Worm (Caenorhabditis elegans) whole organism, L1 larva: Measurements from ENCODE around the gene lgc-39.

Experiments
- C04F5.9 ChIP-seq: sonication (generic microtip); optimal IDR thresholded peaks from 2 replicates; lab custom pipeline; 2016; ENCODE audit warnings: missing genetic modification characterization, missing compliant biosample characterization
- C16A3.4 ChIP-seq: fragments of 150-350 bp; optimal IDR thresholded peaks from 2 replicates; lab custom pipeline; 2014; ENCODE audit warnings: missing biosample characterization, missing genetic modification characterization
- C34B4.2 ChIP-seq: sonication (generic microtip); optimal IDR thresholded peaks from 2 replicates; lab custom pipeline; 2017; ENCODE audit warnings: mild to moderate bottlenecking, missing genetic modification characterization, missing compliant biosample characterization
- F16B12.6 ChIP-seq: fragments of 150-350 bp; optimal IDR thresholded peaks from 2 replicates; lab custom pipeline; 2014; ENCODE audit warnings: missing biosample characterization, missing genetic modification characterization
- Y116A8C.19 ChIP-seq: sonication (generic microtip); optimal IDR thresholded peaks from 2 replicates; lab custom pipeline; 2016; ENCODE audit warnings: missing compliant biosample characterization, missing genetic modification characterization, borderline replicate concordance
- aha-1 ChIP-seq: fragments of 150-350 bp; optimal IDR thresholded peaks from 2 replicates; lab custom pipeline; 2014; ENCODE audit warnings: missing biosample characterization, missing genetic modification characterization
- aly-2 ChIP-seq: fragments of 150-350 bp; optimal IDR thresholded peaks from 2 replicates; lab custom pipeline; 2014; ENCODE audit warnings: missing biosample characterization, missing genetic modification characterization
- blmp-1 ChIP-seq: fragments of 150-350 bp; optimal IDR thresholded peaks from 2 replicates; lab custom pipeline; 2014; ENCODE audit warnings: missing biosample characterization, missing genetic modification characterization
- ceh-8 ChIP-seq: fragments of 200-800 bp; sonication (Bioruptor generic); optimal IDR thresholded peaks from 2 replicates; lab custom pipeline; 2018; ENCODE audit warnings: mild to moderate bottlenecking, missing genetic modification characterization, moderate library complexity, missing compliant biosample characterization
- ceh-88 ChIP-seq: fragments of 200-800 bp; sonication (Bioruptor generic); IDR thresholded peaks from 2 replicates; pipeline ENCODE4 v1.3.6; 2022; ENCODE audit warnings: missing genetic modification characterization, missing compliant biosample characterization
- efl-1 ChIP-seq, 4 experiments: fragments of 150-350 bp; optimal IDR thresholded peaks in 3 of 4; peaks in 1 of 4; 1 replicate in 1 of 4; 2 replicates in 3 of 4; lab custom pipeline; 2014; ENCODE audit warnings: missing biosample characterization in 2 of 4, missing genetic modification characterization in 2 of 4, missing genetic modification reagents in 2 of 4
- egl-13 ChIP-seq: sonication (generic microtip); optimal IDR thresholded peaks from 2 replicates; lab custom pipeline; 2016; ENCODE audit warnings: missing genotype, missing genetic modification reagents, missing genetic modification characterization, missing compliant biosample characterization
- egl-27 ChIP-seq, 2 experiments: fragments of 150-350 bp in 1 of 2; sonication (generic microtip); optimal IDR thresholded peaks; 3 replicates each; lab custom pipeline; 2017 to 2018; ENCODE audit warnings: missing biosample characterization in 2 of 2, missing genetic modification characterization in 2 of 2, missing genetic modification reagents in 2 of 2
- elt-2 ChIP-seq: sonication (generic microtip); optimal IDR thresholded peaks from 2 replicates; lab custom pipeline; 2016; ENCODE audit warnings: missing genetic modification characterization, mild to moderate bottlenecking, inconsistent platforms, missing compliant biosample characterization, missing genetic modification reagents
- ets-5 ChIP-seq: fragments of 200-800 bp; sonication (Bioruptor generic); IDR thresholded peaks from 2 replicates; pipeline ENCODE4 v1.3.6; 2022; ENCODE audit warnings: missing genetic modification characterization, missing compliant biosample characterization
- fkh-10 ChIP-seq: sonication (generic microtip); optimal IDR thresholded peaks from 2 replicates; lab custom pipeline; 2017; ENCODE audit warnings: missing biosample characterization, missing genetic modification reagents, missing genetic modification characterization
- fkh-4 ChIP-seq: sonication (generic microtip); optimal IDR thresholded peaks from 2 replicates; lab custom pipeline; 2016; ENCODE audit warnings: missing compliant biosample characterization, missing genetic modification characterization, borderline replicate concordance
- fkh-8 ChIP-seq: sonication (generic microtip); optimal IDR thresholded peaks from 2 replicates; lab custom pipeline; 2016; ENCODE audit warnings: mild to moderate bottlenecking, missing genetic modification characterization, missing compliant biosample characterization
- fos-1 ChIP-seq: fragments of 150-350 bp; optimal IDR thresholded peaks from 2 replicates; lab custom pipeline; 2014; ENCODE audit warnings: missing biosample characterization, missing genetic modification characterization
- grh-1 ChIP-seq: fragments of 200-800 bp; sonication (Bioruptor generic); IDR thresholded peaks from 2 replicates; pipeline ENCODE4 v1.3.6; 2022; ENCODE audit warnings: missing genetic modification reagents, missing genetic modification characterization, missing compliant biosample characterization
- hlh-17 ChIP-seq: fragments of 200-800 bp; sonication (Bioruptor generic); optimal IDR thresholded peaks from 2 replicates; lab custom pipeline; 2018; ENCODE audit warnings: missing genetic modification characterization, mild to moderate bottlenecking, missing compliant biosample characterization, moderate library complexity, borderline replicate concordance
- hlh-4 ChIP-seq: sonication (generic microtip); optimal IDR thresholded peaks from 2 replicates; lab custom pipeline; 2016; ENCODE audit warnings: mild to moderate bottlenecking, missing genetic modification characterization, missing compliant biosample characterization
- hpl-2 ChIP-seq: fragments of 150-350 bp; optimal IDR thresholded peaks from 2 replicates; lab custom pipeline; 2014; ENCODE audit warnings: missing biosample characterization, missing genetic modification reagents, missing genetic modification characterization
- irx-1 ChIP-seq: sonication (generic microtip); optimal IDR thresholded peaks from 2 replicates; lab custom pipeline; 2016; ENCODE audit warnings: missing genetic modification characterization, missing compliant biosample characterization
- isw-1 ChIP-seq: fragments of 200-800 bp; sonication (Bioruptor generic); IDR thresholded peaks from 2 replicates; pipeline ENCODE4 v1.3.6; 2022; ENCODE audit warnings: missing genetic modification characterization, missing compliant biosample characterization
- jun-1 ChIP-seq: fragments of 150-350 bp; optimal IDR thresholded peaks from 2 replicates; lab custom pipeline; 2014; ENCODE audit warnings: missing biosample characterization, missing genetic modification reagents, missing genetic modification characterization
- lin-13 ChIP-seq: fragments of 150-350 bp; optimal IDR thresholded peaks from 2 replicates; lab custom pipeline; 2014; ENCODE audit warnings: missing biosample characterization, missing genetic modification reagents, missing genetic modification characterization
- lin-15B ChIP-seq: fragments of 150-350 bp; sonication (generic microtip); optimal IDR thresholded peaks from 3 replicates; lab custom pipeline; 2014; ENCODE audit warnings: missing biosample characterization, missing genetic modification characterization
- lin-39 ChIP-seq: fragments of 150-350 bp; optimal IDR thresholded peaks from 2 replicates; lab custom pipeline; 2014; ENCODE audit warnings: missing biosample characterization, missing genetic modification reagents, missing genetic modification characterization
- lir-3 ChIP-seq: sonication (generic microtip); optimal IDR thresholded peaks from 2 replicates; lab custom pipeline; 2016; ENCODE audit warnings: mild to moderate bottlenecking, missing genetic modification characterization, moderate library complexity, missing compliant biosample characterization; ENCODE audit not compliant: poor library complexity
- lsy-2 ChIP-seq, 2 experiments: fragments of 150-350 bp; optimal IDR thresholded peaks; 2 replicates each; lab custom pipeline; 2014; ENCODE audit warnings: missing biosample characterization in 2 of 2, missing genetic modification characterization in 2 of 2
- mdl-1 ChIP-seq, 2 experiments: fragments of 150-350 bp; optimal IDR thresholded peaks; 2 replicates each; lab custom pipeline; 2014 to 2017; ENCODE audit warnings: missing biosample characterization in 2 of 2, missing genetic modification characterization in 2 of 2, inconsistent platforms in 1 of 2
- mef-2 ChIP-seq: fragments of 150-350 bp; optimal IDR thresholded peaks from 2 replicates; lab custom pipeline; 2014; ENCODE audit warnings: missing biosample characterization, missing genetic modification characterization
- nhr-11 ChIP-seq: fragments of 150-350 bp; optimal IDR thresholded peaks from 2 replicates; lab custom pipeline; 2014; ENCODE audit warnings: missing biosample characterization, missing genetic modification characterization
- nhr-12 ChIP-seq: sonication (generic microtip); optimal IDR thresholded peaks from 2 replicates; lab custom pipeline; 2017; ENCODE audit warnings: missing biosample characterization, missing genetic modification characterization
- nhr-19 ChIP-seq: fragments of 200-800 bp; sonication (Bioruptor generic); conservative IDR thresholded peaks from 2 replicates; pipeline ENCODE4 v1.3.6; 2022; ENCODE audit warnings: missing genetic modification characterization, missing compliant biosample characterization
- nhr-28 ChIP-seq: fragments of 150-350 bp; optimal IDR thresholded peaks from 2 replicates; lab custom pipeline; 2014; ENCODE audit warnings: missing biosample characterization, missing genetic modification characterization
- nhr-47 ChIP-seq: sonication (generic microtip); optimal IDR thresholded peaks from 2 replicates; lab custom pipeline; 2016; ENCODE audit warnings: mild to moderate bottlenecking, missing genetic modification characterization, moderate library complexity, missing compliant biosample characterization
- nhr-71 ChIP-seq: sonication (generic microtip); optimal IDR thresholded peaks from 2 replicates; lab custom pipeline; 2016; ENCODE audit warnings: mild to moderate bottlenecking, missing genetic modification characterization, moderate library complexity, missing compliant biosample characterization
- nhr-90 ChIP-seq: sonication (generic microtip); optimal IDR thresholded peaks from 2 replicates; lab custom pipeline; 2016; ENCODE audit warnings: mild to moderate bottlenecking, missing genetic modification characterization, missing compliant biosample characterization; ENCODE audit not compliant: poor library complexity
- pax-3 ChIP-seq: fragments of 200-800 bp; sonication (Bioruptor generic); optimal IDR thresholded peaks from 2 replicates; lab custom pipeline; 2018; ENCODE audit warnings: mild to moderate bottlenecking, missing genetic modification characterization, moderate library complexity, missing compliant biosample characterization
- rnt-1 ChIP-seq: sonication (generic microtip); optimal IDR thresholded peaks from 2 replicates; lab custom pipeline; 2016; ENCODE audit warnings: mild to moderate bottlenecking, missing genetic modification characterization, moderate library complexity, missing compliant biosample characterization
- snpc-4 ChIP-seq: fragments of 150-350 bp; optimal IDR thresholded peaks from 2 replicates; lab custom pipeline; 2014; ENCODE audit warnings: missing biosample characterization, missing genetic modification characterization
- snu-23 ChIP-seq: sonication (generic microtip); optimal IDR thresholded peaks from 2 replicates; lab custom pipeline; 2016; ENCODE audit warnings: missing genetic modification characterization, missing compliant biosample characterization
- sox-4 ChIP-seq: sonication (generic microtip); optimal IDR thresholded peaks from 2 replicates; lab custom pipeline; 2016; ENCODE audit warnings: missing genetic modification characterization, missing compliant biosample characterization
- sptf-1 ChIP-seq: fragments of 150-350 bp; optimal IDR thresholded peaks from 2 replicates; lab custom pipeline; 2014; ENCODE audit warnings: missing biosample characterization, missing genetic modification characterization
- swsn-7 ChIP-seq: sonication (generic microtip); optimal IDR thresholded peaks from 2 replicates; lab custom pipeline; 2016; ENCODE audit warnings: missing genetic modification characterization, missing compliant biosample characterization
- tbx-2 ChIP-seq: sonication (generic microtip); optimal IDR thresholded peaks from 2 replicates; lab custom pipeline; 2016; ENCODE audit warnings: missing genetic modification characterization, missing compliant biosample characterization
- tlp-1 ChIP-seq: fragments of 150-350 bp; optimal IDR thresholded peaks from 2 replicates; lab custom pipeline; 2014; ENCODE audit warnings: missing biosample characterization, missing genetic modification characterization
- unc-86 ChIP-seq: sonication (generic microtip); optimal IDR thresholded peaks from 2 replicates; lab custom pipeline; 2016; ENCODE audit warnings: missing genetic modification characterization, missing compliant biosample characterization
- xbp-1 ChIP-seq: sonication (generic microtip); optimal IDR thresholded peaks from 2 replicates; lab custom pipeline; 2016; ENCODE audit warnings: missing genetic modification characterization, missing compliant biosample characterization
- zip-4 ChIP-seq: fragments of 200-800 bp; sonication (Bioruptor generic); optimal IDR thresholded peaks from 2 replicates; lab custom pipeline; 2018; ENCODE audit warnings: mild to moderate bottlenecking, missing genetic modification characterization, moderate library complexity, missing compliant biosample characterization
- ztf-11 ChIP-seq, 2 experiments: sonication (generic microtip); optimal IDR thresholded peaks; 2 replicates each; lab custom pipeline; 2016 to 2017; ENCODE audit warnings: missing genetic modification characterization in 2 of 2, missing biosample characterization in 1 of 2, missing compliant biosample characterization in 1 of 2

The lgc-39 gene

DNA sequence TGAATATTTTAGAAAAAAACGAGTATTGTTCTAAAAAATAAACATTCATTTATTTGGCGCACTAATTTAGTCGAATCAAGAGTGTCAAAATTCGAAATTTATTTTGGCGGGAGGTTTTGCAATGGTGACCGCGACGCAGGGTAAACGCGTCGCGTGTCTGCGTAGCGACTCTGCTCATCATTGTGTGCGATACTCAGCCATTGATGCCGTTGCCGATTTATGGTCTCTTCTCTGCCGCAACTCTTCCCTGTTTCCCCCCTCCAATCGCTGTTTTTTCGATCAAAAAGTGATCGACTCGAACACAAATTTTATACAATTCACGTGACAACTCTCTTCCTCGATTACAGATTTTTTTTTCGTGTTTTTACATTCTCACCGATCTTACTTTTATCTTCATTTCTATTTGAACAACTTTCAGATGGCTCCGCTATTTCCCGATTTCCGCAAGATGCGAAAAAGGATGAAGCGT, 21.2 kb downstream of the lgc-39 start, which contains the start of gene F09G2.2 (continued):
- TF ChIP-seq C04F5.9 (tag; lab: Kevin White, UChicago) (peak; percentile 22), grh-1 (GFP tag; lab: Robert Waterston, UW) (peak; percentile 87), pax-3 (tag; lab: Kevin White, UChicago) (peak; percentile 60), fkh-8 (tag; lab: Kevin White, UChicago) (peak; percentile 90), nhr-12 (tag; lab: Kevin White, UChicago) (no peak), mdl-1 (tag; optimal IDR thresholded peaks at IDR 0.05; lab: Kevin White, UChicago) (peak in 1 of 2 experiments; percentile 90), swsn-7 (tag; lab: Kevin White, UChicago) (peak; percentile 93), fkh-4 (tag; lab: Kevin White, UChicago) (no peak), tbx-2 (tag; lab: Kevin White, UChicago) (peak; percentile 91), Y116A8C.19 (no peak), jun-1 (peak; percentile 89), C34B4.2 (tag; lab: Kevin White, UChicago) (no peak), nhr-90 (tag; lab: Kevin White, UChicago) (peak; percentile 92), egl-13 (tag; lab: Kevin White, UChicago) (peak; percentile 74), lir-3 (tag; lab: Kevin White, UChicago) (peak; percentile 29), snpc-4 (peak; percentile 62), nhr-11 (tag; lab: Kevin White, UChicago) (peak; percentile 10), sox-4 (tag; lab: Kevin White, UChicago) (no peak), tlp-1 (tag; lab: Kevin White, UChicago) (no peak), ztf-11 (tag; optimal IDR thresholded peaks at IDR 0.05; lab: Kevin White, UChicago) (peak in 1 of 2 experiments; percentile 75), hlh-4 (no peak), ceh-88 (GFP tag; lab: Robert Waterston, UW) (peak; percentile 74), sptf-1 (tag; lab: Kevin White, UChicago) (no peak), irx-1 (tag; lab: Kevin White, UChicago) (peak; percentile 82), nhr-47 (tag; lab: Kevin White, UChicago) (peak; percentile 91), fkh-10 (peak; percentile 44), unc-86 (peak; percentile 83), ceh-8 (GFP tag; lab: Kevin White, UChicago) (peak; percentile 72), zip-4 (peak; percentile 73), F16B12.6 (peak; percentile 62), lsy-2 (tag; optimal IDR thresholded peaks at IDR 0.05; lab: Kevin White, UChicago) (peak; percentile 90 to 95), lin-15B (peak; percentile 93), egl-27 (tag; optimal IDR thresholded peaks at IDR 0.05; lab: Kevin White, UChicago) (no peak), rnt-1 (tag; lab: Kevin White, UChicago) (peak; percentile 92), hpl-2 (peak; percentile 52), isw-1 (GFP tag; lab: Robert Waterston, UW) (peak; percentile 88), fos-1 (tag; lab: Kevin White, UChicago) (peak; percentile 83), lin-13 (GFP tag; lab: Kevin White, UChicago) (peak; percentile 90), aha-1 (tag; lab: Kevin White, UChicago) (no peak), nhr-19 (GFP tag; lab: Robert Waterston, UW) (peak; percentile 94), ets-5 (GFP tag; lab: Robert Waterston, UW) (no peak)
- TF ChIP-seq, all 84 proteins: peak for 60

DNA sequence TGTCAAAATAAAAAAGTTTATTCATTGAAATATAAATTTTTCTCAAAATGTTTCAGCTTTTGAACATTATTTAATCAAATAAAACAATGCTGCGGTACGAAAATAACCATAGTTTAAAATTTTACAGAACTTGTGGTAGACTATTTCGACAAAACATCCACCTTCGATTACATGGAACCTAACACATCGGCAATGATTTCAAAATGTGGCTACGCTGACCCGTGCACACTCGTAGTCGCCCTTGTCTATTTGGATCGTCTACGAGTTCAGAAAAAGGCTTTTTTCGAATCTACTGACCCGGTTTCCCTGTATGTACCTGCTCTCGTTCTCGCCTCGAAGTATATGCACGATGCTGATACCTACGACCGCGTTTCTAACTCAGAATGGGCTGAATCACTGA, 21.7 kb downstream of the lgc-39 start:
- TF ChIP-seq unc-86 (no peak), aly-2 (tag; lab: Kevin White, UChicago) (no peak), elt-2 (no peak), isw-1 (GFP tag; lab: Robert Waterston, UW) (no peak), hlh-17 (GFP tag; lab: Kevin White, UChicago) (no peak), fkh-8 (tag; lab: Kevin White, UChicago) (no peak), snu-23 (GFP tag; lab: Kevin White, UChicago) (no peak), efl-1 (optimal IDR thresholded peaks at IDR 0.05; lab: Kevin White, UChicago) (no peak), efl-1 (GFP tag; optimal IDR thresholded peaks at IDR 0.05 in 1 of 2; lab: Kevin White, UChicago) (no peak), blmp-1 (tag; lab: Kevin White, UChicago) (no peak), C16A3.4 (tag; lab: Kevin White, UChicago) (no peak), lin-39 (tag; lab: Kevin White, UChicago) (no peak), ceh-88 (GFP tag; lab: Robert Waterston, UW) (no peak), xbp-1 (tag; lab: Kevin White, UChicago) (no peak), lir-3 (tag; lab: Kevin White, UChicago) (no peak), nhr-28 (no peak), nhr-71 (tag; lab: Kevin White, UChicago) (no peak), mef-2 (tag; lab: Kevin White, UChicago) (no peak), C04F5.9 (tag; lab: Kevin White, UChicago) (no peak)
